Fruit fly (Drosophila melanogaster): Measurements from ENCODE around the gene CG15196.

DNA sequence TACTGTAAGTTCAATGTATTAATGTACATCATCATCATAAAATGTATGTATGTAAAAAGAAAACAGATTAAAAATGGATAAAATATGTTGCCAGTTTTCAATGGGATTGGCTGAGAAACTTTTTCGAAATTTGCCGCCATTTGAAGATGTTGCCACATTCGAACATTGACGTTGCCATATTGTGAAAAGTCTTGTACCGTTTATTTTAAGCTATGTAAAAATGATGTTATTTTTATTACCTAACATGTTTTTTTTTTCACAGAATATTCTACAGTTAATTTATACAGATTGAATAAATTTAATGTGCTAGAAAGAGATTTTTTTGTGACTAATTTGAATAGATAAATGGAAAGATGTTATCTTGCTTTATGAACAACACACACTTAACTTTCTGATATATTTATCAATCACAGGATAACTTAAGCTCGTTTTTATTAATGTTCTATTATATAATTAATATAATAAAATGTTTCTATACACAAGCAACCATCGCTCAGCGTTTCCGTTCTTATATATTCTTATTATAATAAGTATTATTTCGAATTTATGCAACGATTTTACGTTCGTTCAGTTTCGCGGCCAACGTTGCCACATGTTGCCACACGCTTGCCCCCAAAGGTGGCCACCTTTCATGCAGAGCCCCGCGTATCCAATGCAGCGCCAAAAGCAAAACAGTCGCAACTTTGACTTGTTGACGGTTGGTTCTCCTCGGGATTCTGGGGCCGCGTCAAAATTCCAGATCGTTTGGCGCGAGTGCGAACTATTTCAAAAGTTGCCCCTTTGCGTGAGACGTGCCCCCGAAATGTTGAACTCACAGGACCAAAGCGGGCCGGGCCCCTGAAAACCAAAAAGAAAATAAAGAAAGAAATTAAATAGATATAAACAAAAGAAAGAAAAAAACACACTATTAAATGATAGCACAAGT, 49.4 kb downstream of the CG15196 start, which contains the start of gene CG43155:
- no peak for TF ChIP-seq ttk (optimal IDR thresholded peaks at IDR 0.05)
- TF ChIP-seq Sin3A (optimal IDR thresholded peaks at IDR 0.05): no peak
